Fruit fly (Drosophila melanogaster) whole organism, embryonic: ENCODE measurements around the gene CG10874.

Experiments
- Aef1 ChIP-seq: fragments of 200-800 bp; sonication (Bioruptor generic); IDR thresholded peaks from 3 replicates; pipeline ENCODE4 v1.3.6; 2022; ENCODE audit warnings: missing biosample characterization, missing genetic modification characterization
- CG10209 ChIP-seq: fragments of 200-800 bp; sonication (Bioruptor generic); optimal IDR thresholded peaks from 3 replicates; lab custom pipeline; 2017; ENCODE audit warnings: missing biosample characterization, mild to moderate bottlenecking, missing genetic modification characterization, missing genetic modification reagents
- CG10321 ChIP-seq: fragments of 200-800 bp; sonication (Bioruptor generic); IDR thresholded peaks from 2 replicates; pipeline ENCODE4 v1.3.6; 2022; ENCODE audit warnings: missing biosample characterization, missing genetic modification characterization
- CG11093 ChIP-seq: fragments of 200-800 bp; sonication (Bioruptor generic); IDR thresholded peaks from 3 replicates; pipeline ENCODE4 v1.3.6; 2022; ENCODE audit warnings: missing biosample characterization, missing genetic modification characterization
- CG11456 ChIP-seq: fragments of 200-800 bp; sonication (Bioruptor generic); IDR thresholded peaks from 3 replicates; pipeline ENCODE4 v1.3.6; 2022; ENCODE audit warnings: missing biosample characterization, missing genetic modification characterization
- CG11696 ChIP-seq: fragments of 200-800 bp; sonication (Bioruptor generic); IDR thresholded peaks from 2 replicates; pipeline ENCODE4 v1.3.6; 2022; ENCODE audit warnings: missing biosample characterization, missing genetic modification characterization
- CG1233 ChIP-seq: fragments of 200-800 bp; sonication (Bioruptor generic); optimal IDR thresholded peaks from 4 replicates; lab custom pipeline; 2018; ENCODE audit warnings: missing biosample characterization, mild to moderate bottlenecking, missing genetic modification characterization
- CG12769 ChIP-seq: fragments of 200-800 bp; sonication (Bioruptor generic); optimal IDR thresholded peaks from 2 replicates; lab custom pipeline; 2019; ENCODE audit warnings: missing biosample characterization, mild to moderate bottlenecking, missing genetic modification characterization, moderate library complexity
- CG13287 ChIP-seq: fragments of 200-800 bp; sonication (Bioruptor generic); IDR thresholded peaks from 2 replicates; pipeline ENCODE4 v1.3.6; 2022; ENCODE audit warnings: missing biosample characterization, missing genetic modification characterization; ENCODE audit not compliant: partially characterized antibody
- CG13624 ChIP-seq: fragments of 200-800 bp; sonication (Bioruptor generic); optimal IDR thresholded peaks from 2 replicates; lab custom pipeline; 2016; ENCODE audit warnings: missing biosample characterization, missing genetic modification characterization
- CG15514 ChIP-seq: fragments of 200-800 bp; sonication (Bioruptor generic); optimal IDR thresholded peaks from 3 replicates; lab custom pipeline; 2017; ENCODE audit warnings: missing biosample characterization, missing genetic modification characterization, mild to moderate bottlenecking, moderate library complexity, missing genetic modification reagents
- CG17612 ChIP-seq: fragments of 200-800 bp; sonication (Bioruptor generic); IDR thresholded peaks from 2 replicates; pipeline ENCODE4 v1.3.6; 2022; ENCODE audit warnings: missing biosample characterization, missing genetic modification characterization
- CG31224 ChIP-seq: fragments of 200-800 bp; sonication (Bioruptor generic); IDR thresholded peaks from 2 replicates; pipeline ENCODE4 v1.3.6; 2022; ENCODE audit warnings: missing biosample characterization, missing genetic modification characterization
- CG32532 ChIP-seq: fragments of 200-800 bp; sonication (Bioruptor generic); IDR thresholded peaks from 2 replicates; pipeline ENCODE4 v1.3.6; 2022; ENCODE audit warnings: missing biosample characterization, missing genetic modification characterization
- CG34224 ChIP-seq: fragments of 200-800 bp; sonication (Bioruptor generic); IDR thresholded peaks from 3 replicates; pipeline ENCODE4 v1.3.6; 2022; ENCODE audit warnings: missing biosample characterization, missing genetic modification characterization; ENCODE audit not compliant: partially characterized antibody
- CG6175 ChIP-seq: fragments of 200-800 bp; sonication (Bioruptor generic); IDR thresholded peaks from 3 replicates; pipeline ENCODE4 v1.3.6; 2022; ENCODE audit warnings: missing biosample characterization, missing genetic modification characterization
- CG6689 ChIP-seq: fragments of 200-800 bp; sonication (Bioruptor generic); IDR thresholded peaks from 2 replicates; pipeline ENCODE4 v1.3.6; 2022; ENCODE audit warnings: missing biosample characterization, missing genetic modification characterization
- CG9437 ChIP-seq: fragments of 200-800 bp; sonication (Bioruptor generic); optimal IDR thresholded peaks from 2 replicates; lab custom pipeline; 2018; ENCODE audit warnings: missing biosample characterization, mild to moderate bottlenecking, missing genetic modification characterization
- CoRest ChIP-seq: fragments of 200-800 bp; sonication (Bioruptor generic); optimal IDR thresholded peaks from 3 replicates; lab custom pipeline; 2018; ENCODE audit warnings: missing biosample characterization, mild to moderate bottlenecking, missing genetic modification characterization, moderate library complexity
- Dll ChIP-seq: fragments of 200-800 bp; sonication (Bioruptor generic); IDR thresholded peaks from 4 replicates; pipeline ENCODE4 v1.3.6; 2022; ENCODE audit warnings: missing biosample characterization, missing genetic modification characterization; ENCODE audit not compliant: partially characterized antibody
- Doc3 ChIP-seq: fragments of 200-800 bp; sonication (Bioruptor generic); IDR thresholded peaks from 3 replicates; pipeline ENCODE4 v1.3.6; 2022; ENCODE audit warnings: missing biosample characterization, missing genetic modification characterization; ENCODE audit not compliant: partially characterized antibody
- HLH3B ChIP-seq: fragments of 200-800 bp; sonication (Bioruptor generic); IDR thresholded peaks from 2 replicates; pipeline ENCODE4 v1.3.6; 2022; ENCODE audit warnings: missing biosample characterization, missing genetic modification characterization
- HLHmδ ChIP-seq: fragments of 200-800 bp; sonication (Bioruptor generic); optimal IDR thresholded peaks from 2 replicates; lab custom pipeline; 2018; ENCODE audit warnings: missing biosample characterization, mild to moderate bottlenecking, missing genetic modification characterization, moderate library complexity
- MTF-1 ChIP-seq: fragments of 200-800 bp; sonication (Bioruptor generic); optimal IDR thresholded peaks from 2 replicates; lab custom pipeline; 2018; ENCODE audit warnings: missing biosample characterization, mild to moderate bottlenecking, missing genetic modification characterization, borderline replicate concordance
- Opbp ChIP-seq: fragments of 200-800 bp; sonication (Bioruptor generic); IDR thresholded peaks from 3 replicates; pipeline ENCODE4 v1.3.6; 2022; ENCODE audit warnings: missing biosample characterization, missing genetic modification characterization; ENCODE audit not compliant: partially characterized antibody
- Sin3A ChIP-seq: fragments of >200 bp; optimal IDR thresholded peaks from 2 replicates; lab custom pipeline; 2018
- Xrp1 ChIP-seq: fragments of 200-800 bp; sonication (Bioruptor generic); IDR thresholded peaks from 2 replicates; pipeline ENCODE4 v1.3.6; 2022; ENCODE audit warnings: missing biosample characterization, missing genetic modification characterization
- bowl ChIP-seq: fragments of 200-800 bp; sonication (Bioruptor generic); IDR thresholded peaks from 2 replicates; pipeline ENCODE4 v1.3.6; 2022; ENCODE audit warnings: missing biosample characterization, missing genetic modification characterization
- cg ChIP-seq: fragments of 200-800 bp; sonication (Bioruptor generic); optimal IDR thresholded peaks from 3 replicates; lab custom pipeline; 2019; ENCODE audit warnings: missing biosample characterization, mild to moderate bottlenecking, missing genetic modification characterization, moderate library complexity
- cwo ChIP-seq: fragments of 200-800 bp; sonication (Bioruptor generic); optimal IDR thresholded peaks from 3 replicates; lab custom pipeline; 2017; ENCODE audit warnings: missing biosample characterization, missing genetic modification characterization, mild to moderate bottlenecking, moderate library complexity, missing genetic modification reagents
- ftz-f1 ChIP-seq: fragments of 200-800 bp; sonication (Bioruptor generic); optimal IDR thresholded peaks from 2 replicates; lab custom pipeline; 2016; ENCODE audit warnings: missing biosample characterization, missing genetic modification characterization
- hkb ChIP-seq, 2 experiments: fragments of 200-800 bp in 1 of 2; fragments of >200 bp in 1 of 2; sonication (Bioruptor generic) in 1 of 2; IDR thresholded peaks in 1 of 2; optimal IDR thresholded peaks in 1 of 2; 2 replicates each; pipeline versions ENCODE4 v1.3.6 to Lab custom; 2017 to 2022; ENCODE audit warnings: missing biosample characterization in 1 of 2, missing genetic modification characterization in 1 of 2
- kni ChIP-seq: fragments of 200-800 bp; sonication (Bioruptor generic); optimal IDR thresholded peaks from 3 replicates; lab custom pipeline; 2017; ENCODE audit warnings: mild to moderate bottlenecking, missing biosample characterization, missing genetic modification reagents, missing genetic modification characterization
- lab ChIP-seq: fragments of 200-800 bp; sonication (Bioruptor generic); optimal IDR thresholded peaks from 3 replicates; lab custom pipeline; 2017; ENCODE audit warnings: missing biosample characterization, missing genetic modification characterization, mild to moderate bottlenecking, moderate library complexity, missing genetic modification reagents
- lov ChIP-seq, 2 experiments: fragments of 200-800 bp in 1 of 2; fragments of >200 bp in 1 of 2; sonication (Bioruptor generic) in 1 of 2; IDR thresholded peaks in 1 of 2; optimal IDR thresholded peaks in 1 of 2; 2 replicates in 1 of 2; 3 replicates in 1 of 2; pipeline versions ENCODE4 v1.3.6 to Lab custom; 2017 to 2022; ENCODE audit warnings: missing biosample characterization in 1 of 2, missing genetic modification characterization in 1 of 2
- mirr ChIP-seq: fragments of 200-800 bp; sonication (Bioruptor generic); optimal IDR thresholded peaks from 3 replicates; lab custom pipeline; 2018; ENCODE audit warnings: missing biosample characterization, mild to moderate bottlenecking, missing genetic modification characterization
- nom ChIP-seq: fragments of 200-800 bp; sonication (Bioruptor generic); optimal IDR thresholded peaks from 2 replicates; lab custom pipeline; 2017; ENCODE audit warnings: missing biosample characterization, missing genetic modification characterization, mild to moderate bottlenecking, moderate library complexity, missing genetic modification reagents
- ranshi ChIP-seq: fragments of 200-800 bp; sonication (Bioruptor generic); IDR thresholded peaks from 2 replicates; pipeline ENCODE4 v1.3.6; 2022; ENCODE audit warnings: missing biosample characterization, missing genetic modification characterization
- run ChIP-seq: fragments of 200-800 bp; sonication (Bioruptor generic); optimal IDR thresholded peaks from 3 replicates; lab custom pipeline; 2018; ENCODE audit warnings: missing biosample characterization, mild to moderate bottlenecking, missing genetic modification characterization
- sens ChIP-seq: fragments of 200-800 bp; sonication (Bioruptor generic); peaks from one replicate; lab custom pipeline; 2016; ENCODE audit warnings: missing biosample characterization, missing genetic modification characterization
- seq ChIP-seq: fragments of 200-800 bp; sonication (Bioruptor generic); IDR thresholded peaks from 2 replicates; pipeline ENCODE4 v1.3.6; 2022; ENCODE audit warnings: missing biosample characterization, missing genetic modification characterization
- sqz ChIP-seq: fragments of 200-800 bp; sonication (Bioruptor generic); optimal IDR thresholded peaks from 3 replicates; lab custom pipeline; 2018; ENCODE audit warnings: missing biosample characterization, mild to moderate bottlenecking, missing genetic modification characterization
- ttk ChIP-seq: fragments of 200-800 bp; sonication (Bioruptor generic); IDR thresholded peaks from 2 replicates; pipeline ENCODE4 v2.1.2; 2022; ENCODE audit warnings: missing biosample characterization, missing genetic modification characterization
- unc-4 ChIP-seq: fragments of 200-800 bp; sonication (Bioruptor generic); IDR thresholded peaks from 2 replicates; pipeline ENCODE4 v1.3.6; 2022; ENCODE audit warnings: missing biosample characterization, missing genetic modification characterization; ENCODE audit not compliant: partially characterized antibody
- usp ChIP-seq: fragments of >200 bp; optimal IDR thresholded peaks from 2 replicates; lab custom pipeline; 2017; ENCODE audit warnings: missing biosample characterization, missing genetic modification characterization

Gene CG10874

dm6 chr2L:2202853-2203717 lies 10.9 kb upstream of the CG10874 start (continued):
- TF ChIP-seq CoRest (tag; lab: Kevin White, UChicago) (peak; percentile 0), Opbp (GFP tag; lab: Robert Waterston, UW) (peak; percentile 64), CG17612 (GFP tag; lab: Robert Waterston, UW) (no peak), nom (GFP tag; lab: Kevin White, UChicago) (peak; percentile 80), MTF-1 (GFP tag; lab: Kevin White, UChicago) (no peak), seq (GFP tag; lab: Robert Waterston, UW) (0 out of 2 replicates have a peak, but pooled peaks have one; percentile 13), Doc3 (GFP tag; lab: Robert Waterston, UW) (no peak), ftz-f1 (GFP tag; lab: Kevin White, UChicago) (peak; percentile 73), lov (optimal IDR thresholded peaks at IDR 0.05; lab: Kevin White, UChicago) (no peak), lov (GFP tag; IDR thresholded peaks at IDR 0.05; lab: Robert Waterston, UW) (peak; percentile 58; the same call in 1 of the 3 replicates), usp (GFP tag; lab: Kevin White, UChicago) (no peak), bowl (GFP tag; lab: Robert Waterston, UW) (peak; percentile 53; the same call in 1 of the 2 replicates), Dll (GFP tag; lab: Robert Waterston, UW) (peak; percentile 34; the same call in 2 of the 4 replicates), CG11093 (GFP tag; lab: Robert Waterston, UW) (no peak), CG1233 (GFP tag; lab: Kevin White, UChicago) (no peak), CG9437 (peak; percentile 70), HLHmδ (GFP tag; lab: Kevin White, UChicago) (peak; percentile 88), lab (GFP tag; lab: Kevin White, UChicago) (peak; percentile 55), CG6689 (GFP tag; lab: Robert Waterston, UW) (0 out of 2 replicates have a peak, but pooled peaks have one; percentile 9), CG12769 (tag; lab: Kevin White, UChicago) (peak; percentile 55), ranshi (GFP tag; lab: Robert Waterston, UW) (peak; percentile 27; the same call in 1 of the 2 replicates), CG11696 (GFP tag; lab: Robert Waterston, UW) (0 out of 2 replicates have a peak, but pooled peaks have one; percentile 23), sens (peak; percentile 46), HLH3B (peak; percentile 11; the same call in 1 of the 2 replicates), kni (GFP tag; lab: Kevin White, UChicago) (peak; percentile 84), CG34224 (peak; percentile 32; the same call in 1 of the 3 replicates), hkb (optimal IDR thresholded peaks at IDR 0.05; lab: Kevin White, UChicago) (no peak), hkb (GFP tag; IDR thresholded peaks at IDR 0.05; lab: Robert Waterston, UW) (0 out of 2 replicates have a peak, but pooled peaks have one; percentile 33), unc-4 (peak; percentile 30; the same call in 1 of the 2 replicates), sqz (GFP tag; lab: Kevin White, UChicago) (peak; percentile 70), mirr (GFP tag; lab: Kevin White, UChicago) (peak; percentile 3), Aef1 (GFP tag; lab: Robert Waterston, UW) (peak; percentile 56; the same call in 2 of the 3 replicates), cg (GFP tag; lab: Kevin White, UChicago) (peak; percentile 90), CG32532 (GFP tag; lab: Robert Waterston, UW) (peak; percentile 45; the same call in 1 of the 2 replicates), Xrp1 (GFP tag; lab: Robert Waterston, UW) (0 out of 2 replicates have a peak, but pooled peaks have one; percentile 6), CG31224 (peak; percentile 97), CG15514 (GFP tag; lab: Kevin White, UChicago) (peak; percentile 23), CG13287 (GFP tag; lab: Robert Waterston, UW) (peak; percentile 66), ttk (GFP tag; lab: Robert Waterston, UW) (0 out of 2 replicates have a peak, but pooled peaks have one; percentile 35), CG10209 (no peak), CG10321 (GFP tag; lab: Robert Waterston, UW) (peak; percentile 46; the same call in 1 of the 2 replicates), run (peak; percentile 13), Sin3A (lab: Kevin White, UChicago) (no peak), CG11456 (peak; percentile 44; the same call in 1 of the 3 replicates), cwo (GFP tag; lab: Kevin White, UChicago) (peak; percentile 8), CG13624 (GFP tag; lab: Kevin White, UChicago) (no peak), CG6175 (peak; percentile 53; the same call in 1 of the 3 replicates)
